Fruit fly (Drosophila melanogaster) S2 (cell line): ENCODE results near the gene CG13806.
A peak's percentile ranks its signal among the peaks of the same experiment; 100 is the strongest.

Source experiments
- CG8478 ChIP-seq: fragments of >200 bp; optimal IDR thresholded peaks from 2 replicates; lab custom pipeline; 2018
- CTCF ChIP-seq, 2 experiments: fragments of >200 bp; optimal IDR thresholded peaks; 2 replicates each; lab custom pipeline; 2018

DNA sequence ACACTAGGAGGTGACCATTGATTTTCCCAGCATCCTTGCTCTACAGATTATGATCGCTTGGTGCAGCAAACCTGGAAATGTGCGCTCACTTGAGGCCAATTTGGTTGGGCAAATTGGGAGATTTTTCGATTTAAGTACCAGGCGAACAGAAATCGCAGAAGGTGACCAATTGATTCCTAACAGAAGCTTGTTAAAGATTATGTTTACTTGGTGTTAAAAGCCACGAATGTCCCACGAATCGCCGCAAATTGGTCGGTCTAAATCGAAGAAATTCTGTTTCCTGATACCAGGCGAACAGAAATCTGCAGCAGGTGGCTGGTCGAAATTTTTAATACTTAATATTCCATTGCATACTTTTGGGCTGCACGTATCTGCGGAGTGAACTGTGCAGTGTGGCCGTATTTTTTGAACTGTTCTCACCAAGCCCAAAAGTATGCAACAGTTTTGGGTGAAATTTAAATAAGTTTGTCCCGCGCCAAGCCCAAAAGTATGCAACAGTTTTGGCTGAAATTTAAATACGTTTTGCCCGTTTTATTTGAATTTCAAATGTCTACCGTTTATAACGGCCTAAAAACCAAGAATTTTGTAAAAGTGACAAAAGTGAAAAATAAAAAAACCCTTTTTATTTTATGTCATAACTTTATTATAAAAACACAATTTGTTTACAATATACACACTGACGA lies 22.2 kb upstream of the CG13806 start, which contains the start of gene CG32301:
- TF ChIP-seq CG8478 (no peak), CTCF (optimal IDR thresholded peaks at IDR 0.05; lab: Kevin White, UChicago) (peak; percentile 44 to 54)
